Worm (Caenorhabditis elegans) whole organism, L4 larva: ENCODE data around the gene nsy-4.

Source experiments
- F49E8.2 ChIP-seq: sonication (generic microtip); optimal IDR thresholded peaks from 2 replicates; lab custom pipeline; 2016; ENCODE audit warnings: missing compliant biosample characterization, mild to moderate bottlenecking, missing genetic modification characterization, borderline replicate concordance
- aly-2 ChIP-seq: sonication (generic microtip); optimal IDR thresholded peaks from 2 replicates; lab custom pipeline; 2018; ENCODE audit warnings: missing biosample characterization, missing genetic modification characterization
- ceh-44 ChIP-seq: fragments of 200-800 bp; sonication (Bioruptor generic); IDR thresholded peaks from 2 replicates; pipeline ENCODE4 v1.3.6; 2022; ENCODE audit warnings: missing genetic modification reagents, missing genetic modification characterization, missing compliant biosample characterization
- daf-8 ChIP-seq: fragments of 200-800 bp; sonication (Bioruptor generic); IDR thresholded peaks from 2 replicates; pipeline ENCODE4 v1.3.6; 2022; ENCODE audit warnings: missing genetic modification characterization, missing compliant biosample characterization
- dmd-8 ChIP-seq: fragments of 200-800 bp; sonication (Bioruptor generic); IDR thresholded peaks from 2 replicates; pipeline ENCODE4 v1.3.6; 2022; ENCODE audit warnings: missing genetic modification characterization, missing compliant biosample characterization
- egl-27 ChIP-seq: sonication (generic microtip); optimal IDR thresholded peaks from 3 replicates; lab custom pipeline; 2017; ENCODE audit warnings: missing biosample characterization, missing genetic modification reagents, missing genetic modification characterization
- fos-1 ChIP-seq: fragments of 150-350 bp; optimal IDR thresholded peaks from 2 replicates; lab custom pipeline; 2014; ENCODE audit warnings: missing biosample characterization, missing genetic modification characterization
- hlh-30 ChIP-seq: sonication (generic microtip); optimal IDR thresholded peaks from 2 replicates; lab custom pipeline; 2017; ENCODE audit warnings: antibody characterized with exemption, mild to moderate bottlenecking, missing genetic modification characterization, missing compliant biosample characterization; ENCODE audit not compliant: insufficient read depth
- hmg-1.1 ChIP-seq: fragments of 200-800 bp; sonication (Bioruptor generic); IDR thresholded peaks from 2 replicates; pipeline ENCODE4 v1.3.6; 2022; ENCODE audit warnings: missing genetic modification reagents, missing genetic modification characterization, missing compliant biosample characterization
- lin-13 ChIP-seq: fragments of 150-350 bp; optimal IDR thresholded peaks from 2 replicates; lab custom pipeline; 2014; ENCODE audit warnings: missing biosample characterization, missing genetic modification reagents, missing genetic modification characterization
- lin-15B ChIP-seq: fragments of 150-350 bp; sonication (generic microtip); optimal IDR thresholded peaks from 3 replicates; lab custom pipeline; 2014; ENCODE audit warnings: missing biosample characterization, missing genetic modification characterization
- lin-29 ChIP-seq: fragments of 200-800 bp; sonication (Bioruptor generic); IDR thresholded peaks from 2 replicates; pipeline ENCODE4 v1.3.6; 2022; ENCODE audit warnings: missing genetic modification reagents, missing genetic modification characterization, missing compliant biosample characterization
- lin-38 ChIP-seq: fragments of 200-800 bp; sonication (Bioruptor generic); IDR thresholded peaks from 2 replicates; pipeline ENCODE4 v1.3.6; 2022; ENCODE audit warnings: missing genetic modification reagents, missing genetic modification characterization, missing compliant biosample characterization
- madf-9 ChIP-seq: fragments of 200-800 bp; sonication (Bioruptor generic); conservative IDR thresholded peaks from 2 replicates; pipeline ENCODE4 v1.3.6; 2022; ENCODE audit warnings: missing genetic modification reagents, missing genetic modification characterization, missing compliant biosample characterization
- mdl-1 ChIP-seq, 2 experiments: fragments of 150-350 bp in 1 of 2; sonication (generic microtip) in 1 of 2; optimal IDR thresholded peaks; 2 replicates each; lab custom pipeline; 2014 to 2017; ENCODE audit warnings: missing biosample characterization in 2 of 2, missing genetic modification characterization in 2 of 2
- mdt-29 ChIP-seq: fragments of 200-800 bp; sonication (Bioruptor generic); IDR thresholded peaks from 2 replicates; pipeline ENCODE4 v1.3.6; 2022; ENCODE audit warnings: missing genetic modification reagents, missing genetic modification characterization, missing compliant biosample characterization
- mxl-3 ChIP-seq: fragments of 200-800 bp; sonication (Bioruptor generic); optimal IDR thresholded peaks from 2 replicates; lab custom pipeline; 2018; ENCODE audit warnings: mild to moderate bottlenecking, missing genetic modification characterization, missing compliant biosample characterization
- nhr-102 ChIP-seq: sonication (generic microtip); optimal IDR thresholded peaks from 2 replicates; lab custom pipeline; 2016; ENCODE audit warnings: mild to moderate bottlenecking, missing genetic modification characterization, moderate library complexity, missing compliant biosample characterization
- nhr-11 ChIP-seq: fragments of 150-350 bp; optimal IDR thresholded peaks from 2 replicates; lab custom pipeline; 2014; ENCODE audit warnings: missing biosample characterization, missing genetic modification characterization
- nhr-25 ChIP-seq: sonication (generic microtip); optimal IDR thresholded peaks from 2 replicates; lab custom pipeline; 2017; ENCODE audit warnings: missing genetic modification characterization, mild to moderate bottlenecking, missing compliant biosample characterization, antibody characterized with exemption, moderate library complexity, borderline replicate concordance; ENCODE audit not compliant: insufficient read depth
- nhr-42 ChIP-seq: fragments of 200-800 bp; sonication (Bioruptor generic); IDR thresholded peaks from 2 replicates; pipeline ENCODE4 v1.3.6; 2022; ENCODE audit warnings: missing genetic modification characterization, missing compliant biosample characterization
- pha-4 ChIP-seq, 2 experiments: fragments of 150-350 bp in 1 of 2; fragments of 200-800 bp in 1 of 2; sonication (Bioruptor generic) in 1 of 2; IDR thresholded peaks in 1 of 2; optimal IDR thresholded peaks in 1 of 2; 2 replicates each; pipeline versions ENCODE4 v1.3.6 to Lab custom; 2014 to 2022; ENCODE audit warnings: missing genetic modification characterization in 2 of 2, missing genetic modification reagents in 2 of 2, missing biosample characterization in 1 of 2, missing compliant biosample characterization in 1 of 2
- rbr-2 ChIP-seq: sonication (generic microtip); optimal IDR thresholded peaks from 2 replicates; lab custom pipeline; 2016; ENCODE audit warnings: missing genotype, missing genetic modification characterization, missing compliant biosample characterization
- sdz-12 ChIP-seq: fragments of 200-800 bp; sonication (Bioruptor generic); optimal IDR thresholded peaks from 2 replicates; lab custom pipeline; 2018; ENCODE audit warnings: mild to moderate bottlenecking, missing genetic modification characterization, missing compliant biosample characterization
- skn-1 ChIP-seq: fragments of 150-350 bp; optimal IDR thresholded peaks from 2 replicates; lab custom pipeline; 2014; ENCODE audit warnings: missing biosample characterization, missing genetic modification characterization
- snpc-1.2 ChIP-seq: fragments of 200-800 bp; sonication (Bioruptor generic); IDR thresholded peaks from 2 replicates; pipeline ENCODE4 v1.3.6; 2022; ENCODE audit warnings: missing genetic modification reagents, missing genetic modification characterization, missing compliant biosample characterization
- tag-97 ChIP-seq: fragments of 200-800 bp; sonication (Bioruptor generic); IDR thresholded peaks from 2 replicates; pipeline ENCODE4 v1.3.6; 2022; ENCODE audit warnings: missing genetic modification characterization, missing compliant biosample characterization
- tra-1 ChIP-seq: fragments of 200-800 bp; sonication (Bioruptor generic); IDR thresholded peaks from 2 replicates; pipeline ENCODE4 v1.3.6; 2022; ENCODE audit warnings: missing genetic modification reagents, missing genetic modification characterization, missing compliant biosample characterization
- vab-7 ChIP-seq: fragments of 200-800 bp; sonication (Bioruptor generic); IDR thresholded peaks from 2 replicates; pipeline ENCODE4 v1.3.6; 2022; ENCODE audit warnings: missing genetic modification reagents, missing genetic modification characterization, missing compliant biosample characterization
- zag-1 ChIP-seq: fragments of 150-350 bp; optimal IDR thresholded peaks from 2 replicates; lab custom pipeline; 2014; ENCODE audit warnings: missing biosample characterization, missing genetic modification characterization
- zfp-3 ChIP-seq: fragments of 200-800 bp; sonication (Bioruptor generic); conservative IDR thresholded peaks from 2 replicates; pipeline ENCODE4 v1.3.6; 2022; ENCODE audit warnings: missing genetic modification reagents, missing genetic modification characterization, missing compliant biosample characterization
- zip-2 ChIP-seq: fragments of 150-350 bp; optimal IDR thresholded peaks from 2 replicates; lab custom pipeline; 2014; ENCODE audit warnings: missing biosample characterization, missing genetic modification characterization
- ztf-11 ChIP-seq: fragments of 150-350 bp; optimal IDR thresholded peaks from 2 replicates; lab custom pipeline; 2014; ENCODE audit warnings: missing biosample characterization, missing genetic modification characterization

Gene nsy-4

DNA sequence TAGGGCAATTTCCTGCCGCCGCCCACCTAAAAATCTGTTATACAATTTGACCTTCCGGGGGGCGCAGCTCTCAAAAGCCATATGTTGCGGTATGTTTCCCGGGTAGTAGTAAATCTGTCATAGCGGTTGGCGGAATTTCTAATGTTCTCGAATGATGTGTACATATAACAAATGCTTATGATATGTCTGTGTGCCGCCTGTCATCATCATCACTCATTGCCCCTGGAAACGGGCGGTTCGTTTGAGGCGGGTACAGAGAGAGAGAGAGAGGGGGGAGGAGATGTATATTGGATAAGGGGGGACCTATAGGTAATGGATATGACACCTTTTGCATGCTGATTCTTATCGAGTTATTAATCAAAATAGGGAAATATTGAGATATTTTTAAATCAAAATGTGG lies 26.4 kb upstream of the nsy-4 start:
- TF ChIP-seq nhr-42 (GFP tag; lab: Robert Waterston, UW) (no peak), zag-1 (tag; lab: Kevin White, UChicago) (no peak), nhr-11 (no peak), mdl-1 (tag; optimal IDR thresholded peaks at IDR 0.05; lab: Kevin White, UChicago) (no peak), egl-27 (tag; lab: Kevin White, UChicago) (no peak), F49E8.2 (tag; lab: Kevin White, UChicago) (no peak), skn-1 (tag; lab: Kevin White, UChicago) (no peak), hlh-30 (tag; lab: Kevin White, UChicago) (no peak), aly-2 (no peak), sdz-12 (GFP tag; lab: Kevin White, UChicago) (no peak), mdt-29 (GFP tag; lab: Robert Waterston, UW) (no peak), vab-7 (GFP tag; lab: Robert Waterston, UW) (no peak)

DNA sequence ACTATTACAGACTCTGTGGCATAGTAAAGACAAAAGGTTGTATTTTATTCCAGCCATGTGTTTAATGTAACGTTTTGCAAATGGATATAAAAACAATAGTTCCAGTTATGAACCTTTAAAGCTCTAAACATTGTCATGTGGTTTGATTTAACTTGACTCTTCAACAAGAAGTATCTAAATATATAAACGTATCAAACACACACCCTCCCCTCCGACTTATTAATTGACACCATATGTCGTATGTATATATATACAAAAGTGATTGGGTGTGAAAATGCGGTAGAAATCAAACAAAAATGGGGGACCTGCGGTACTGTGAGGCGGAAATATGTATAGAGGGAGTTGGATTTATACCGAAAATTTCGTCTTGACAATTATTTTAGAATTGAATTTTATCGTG lies 24.7 kb upstream of the nsy-4 start:
- TF ChIP-seq nhr-25 (tag; lab: Kevin White, UChicago): no peak
- no peak for TF ChIP-seq madf-9 (GFP tag; lab: Robert Waterston, UW)
- TF ChIP-seq tra-1: no peak
- no peak for TF ChIP-seq zip-2 (tag; lab: Kevin White, UChicago)
- TF ChIP-seq ceh-44 (GFP tag; lab: Robert Waterston, UW): no peak
- no peak for TF ChIP-seq dmd-8 (GFP tag; lab: Robert Waterston, UW)
- no peak for TF ChIP-seq vab-7 (GFP tag; lab: Robert Waterston, UW)
- TF ChIP-seq lin-13 (GFP tag; lab: Kevin White, UChicago): no peak
- TF ChIP-seq hmg-1.1 (GFP tag; lab: Robert Waterston, UW): no peak
- TF ChIP-seq snpc-1.2 (GFP tag; lab: Robert Waterston, UW): no peak
- TF ChIP-seq daf-8 (GFP tag; lab: Robert Waterston, UW): no peak
- TF ChIP-seq F49E8.2 (tag; lab: Kevin White, UChicago): no peak
- no peak for TF ChIP-seq lin-15B (tag; lab: Kevin White, UChicago)

DNA sequence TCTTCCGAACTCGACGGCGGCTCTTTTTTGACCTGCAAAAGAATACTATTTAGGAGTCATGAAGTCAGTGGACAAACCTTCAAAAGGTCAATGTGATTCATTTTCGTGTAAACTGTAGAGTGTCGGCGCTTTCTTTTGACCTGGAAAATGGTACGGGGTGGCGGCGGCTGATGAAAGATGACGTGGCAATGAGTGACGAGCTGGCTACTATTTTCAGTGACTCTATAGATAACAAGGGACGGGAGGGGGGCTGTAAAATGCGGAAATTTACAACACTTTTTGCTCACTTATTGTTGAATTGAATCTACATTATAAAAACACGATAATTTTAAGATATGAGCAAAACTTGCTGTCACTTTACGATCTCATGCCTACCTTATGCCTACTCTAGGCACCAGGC lies 22.9 kb upstream of the nsy-4 start, which contains the start of gene lin-1:
Gene lin-1, minus strand, starts transcription at position 101 of the 400 bp plus-strand sequence.
- TF ChIP-seq egl-27 (tag; lab: Kevin White, UChicago) (no peak), ceh-44 (GFP tag; lab: Robert Waterston, UW) (no peak), madf-9 (GFP tag; lab: Robert Waterston, UW) (no peak), zfp-3 (GFP tag; lab: Robert Waterston, UW) (no peak), fos-1 (tag; lab: Kevin White, UChicago) (no peak)

DNA sequence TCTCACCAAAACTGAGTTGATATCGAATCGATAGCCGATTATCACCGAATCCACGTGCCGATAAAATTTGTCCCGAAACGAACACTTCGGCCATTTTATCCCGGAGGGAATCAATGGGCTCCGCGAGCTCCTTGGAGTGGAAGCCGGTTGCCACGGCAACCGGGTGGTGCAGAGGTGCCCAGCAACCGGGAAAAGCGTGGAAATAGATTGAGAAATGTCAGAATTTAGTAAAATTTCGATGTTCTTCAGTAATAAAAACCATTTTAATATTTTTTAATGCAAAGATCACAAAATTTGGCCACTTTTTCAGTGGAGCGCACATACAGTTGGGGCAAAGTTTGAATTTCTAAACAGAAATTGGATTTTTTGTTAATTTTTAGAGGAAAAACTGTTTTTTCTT lies 16.6 kb upstream of the nsy-4 start, which contains the start of gene mksr-2:
Gene mksr-2, minus strand, starts transcription at position 101 of the 400 bp plus-strand sequence.
- TF ChIP-seq nhr-102 (tag; lab: Kevin White, UChicago): no peak
- no peak for TF ChIP-seq egl-27 (tag; lab: Kevin White, UChicago)
- no peak for TF ChIP-seq tag-97 (GFP tag; lab: Robert Waterston, UW)
- no peak for TF ChIP-seq hlh-30 (tag; lab: Kevin White, UChicago)
- no peak for TF ChIP-seq aly-2
- no peak for TF ChIP-seq lin-38 (GFP tag; lab: Robert Waterston, UW)
- TF ChIP-seq ztf-11: no peak
- TF ChIP-seq mxl-3: no peak
- TF ChIP-seq lin-29 (GFP tag; lab: Robert Waterston, UW): no peak
- TF ChIP-seq pha-4 (GFP tag; IDR thresholded peaks at IDR 0.05; lab: Robert Waterston, UW): no peak
- no peak for TF ChIP-seq pha-4 (tag; optimal IDR thresholded peaks at IDR 0.05; lab: Kevin White, UChicago)
- no peak for TF ChIP-seq rbr-2
